Worm (Caenorhabditis elegans) whole organism, late embryonic: ENCODE data around the gene F38H4.3.

Experiments used
- C38D4.7 ChIP-seq: fragments of 200-800 bp; sonication (Bioruptor generic); optimal IDR thresholded peaks from 2 replicates; lab custom pipeline; 2018; ENCODE audit warnings: mild to moderate bottlenecking, missing genetic modification characterization, moderate library complexity, missing compliant biosample characterization
- F13H6.1 ChIP-seq: sonication (generic microtip); optimal IDR thresholded peaks from 2 replicates; lab custom pipeline; 2016; ENCODE audit warnings: missing genetic modification characterization, missing compliant biosample characterization
- K02D7.2 ChIP-seq: sonication (generic microtip); optimal IDR thresholded peaks from 2 replicates; lab custom pipeline; 2017; ENCODE audit warnings: mild to moderate bottlenecking, missing genetic modification characterization, missing compliant biosample characterization
- K09A11.1 ChIP-seq: sonication (generic microtip); optimal IDR thresholded peaks from 2 replicates; lab custom pipeline; 2017; ENCODE audit warnings: antibody characterized with exemption, mild to moderate bottlenecking, missing genetic modification characterization, missing compliant biosample characterization; ENCODE audit not compliant: insufficient read depth
- Y22D7AL.16 ChIP-seq: sonication (generic microtip); optimal IDR thresholded peaks from 2 replicates; lab custom pipeline; 2016; ENCODE audit warnings: missing genetic modification characterization, missing compliant biosample characterization
- ceh-18 ChIP-seq: sonication (generic microtip); optimal IDR thresholded peaks from 2 replicates; lab custom pipeline; 2016; ENCODE audit warnings: missing genetic modification characterization, missing compliant biosample characterization
- ceh-22 ChIP-seq: sonication (generic microtip); optimal IDR thresholded peaks from 2 replicates; lab custom pipeline; 2017; ENCODE audit warnings: missing biosample characterization, missing genetic modification characterization
- ceh-24 ChIP-seq: sonication (generic microtip); optimal IDR thresholded peaks from 2 replicates; lab custom pipeline; 2016; ENCODE audit warnings: mild to moderate bottlenecking, missing genetic modification characterization, missing compliant biosample characterization
- ceh-30 ChIP-seq: fragments of 150-350 bp; optimal IDR thresholded peaks from 2 replicates; lab custom pipeline; 2014; ENCODE audit warnings: missing biosample characterization, missing genetic modification characterization
- ceh-34 ChIP-seq: sonication (generic microtip); optimal IDR thresholded peaks from 2 replicates; lab custom pipeline; 2016; ENCODE audit warnings: mild to moderate bottlenecking, missing genetic modification characterization, missing compliant biosample characterization
- ceh-6 ChIP-seq: fragments of 200-800 bp; sonication (Bioruptor generic); optimal IDR thresholded peaks from 2 replicates; lab custom pipeline; 2018; ENCODE audit warnings: mild to moderate bottlenecking, missing genetic modification characterization, missing compliant biosample characterization
- ceh-9 ChIP-seq: sonication (generic microtip); optimal IDR thresholded peaks from 2 replicates; lab custom pipeline; 2016; ENCODE audit warnings: mild to moderate bottlenecking, missing genetic modification characterization, inconsistent platforms, missing compliant biosample characterization
- che-1 ChIP-seq: sonication (generic microtip); optimal IDR thresholded peaks from 2 replicates; lab custom pipeline; 2016; ENCODE audit warnings: mild to moderate bottlenecking, missing genetic modification characterization, missing compliant biosample characterization
- elt-2 ChIP-seq: sonication (generic microtip); optimal IDR thresholded peaks from 2 replicates; lab custom pipeline; 2016; ENCODE audit warnings: missing genetic modification reagents, missing genetic modification characterization, missing compliant biosample characterization
- elt-4 ChIP-seq: sonication (generic microtip); optimal IDR thresholded peaks from 2 replicates; lab custom pipeline; 2016; ENCODE audit warnings: missing genetic modification characterization, missing compliant biosample characterization
- eyg-1 ChIP-seq: sonication (generic microtip); optimal IDR thresholded peaks from 2 replicates; lab custom pipeline; 2016; ENCODE audit warnings: missing genotype, missing genetic modification characterization, missing compliant biosample characterization
- fax-1 ChIP-seq: sonication (generic microtip); optimal IDR thresholded peaks from 2 replicates; lab custom pipeline; 2016; ENCODE audit warnings: missing genotype, missing genetic modification characterization, missing compliant biosample characterization
- fkh-6 ChIP-seq: sonication (generic microtip); optimal IDR thresholded peaks from 2 replicates; lab custom pipeline; 2016; ENCODE audit warnings: missing genetic modification characterization, missing compliant biosample characterization
- gmeb-2 ChIP-seq: sonication (generic microtip); optimal IDR thresholded peaks from 2 replicates; lab custom pipeline; 2016; ENCODE audit warnings: missing genetic modification characterization, inconsistent platforms, missing compliant biosample characterization
- hlh-13 ChIP-seq: fragments of 200-800 bp; sonication (Bioruptor generic); optimal IDR thresholded peaks from 2 replicates; lab custom pipeline; 2018; ENCODE audit warnings: mild to moderate bottlenecking, missing genetic modification characterization, missing compliant biosample characterization
- hlh-15 ChIP-seq: sonication (generic microtip); optimal IDR thresholded peaks from 2 replicates; lab custom pipeline; 2016; ENCODE audit warnings: missing genetic modification characterization, missing compliant biosample characterization
- nhr-232 ChIP-seq: sonication (generic microtip); optimal IDR thresholded peaks from 2 replicates; lab custom pipeline; 2016; ENCODE audit warnings: missing genetic modification characterization, missing compliant biosample characterization
- npax-4 ChIP-seq: sonication (generic microtip); optimal IDR thresholded peaks from 2 replicates; lab custom pipeline; 2016; ENCODE audit warnings: missing genetic modification characterization, missing compliant biosample characterization
- odd-2 ChIP-seq: sonication (generic microtip); optimal IDR thresholded peaks from 2 replicates; lab custom pipeline; 2017; ENCODE audit warnings: antibody characterized with exemption, mild to moderate bottlenecking, missing genetic modification characterization, missing compliant biosample characterization
- pag-3 ChIP-seq: sonication (generic microtip); optimal IDR thresholded peaks from 2 replicates; lab custom pipeline; 2016; ENCODE audit warnings: missing compliant biosample characterization, missing genetic modification characterization, borderline replicate concordance
- pax-1 ChIP-seq: fragments of 150-350 bp; optimal IDR thresholded peaks from 2 replicates; lab custom pipeline; 2014; ENCODE audit warnings: missing biosample characterization, missing genetic modification characterization
- pha-2 ChIP-seq: sonication (generic microtip); optimal IDR thresholded peaks from 2 replicates; lab custom pipeline; 2017; ENCODE audit warnings: mild to moderate bottlenecking, missing genetic modification characterization, missing compliant biosample characterization
- pha-4 ChIP-seq: fragments of 150-350 bp; optimal IDR thresholded peaks from 2 replicates; lab custom pipeline; 2018; ENCODE audit warnings: missing biosample characterization, missing genetic modification reagents, missing genetic modification characterization
- pqm-1 ChIP-seq: sonication (generic microtip); optimal IDR thresholded peaks from 2 replicates; lab custom pipeline; 2016; ENCODE audit warnings: missing genetic modification characterization, missing compliant biosample characterization
- rnt-1 ChIP-seq: sonication (generic microtip); optimal IDR thresholded peaks from 2 replicates; lab custom pipeline; 2016; ENCODE audit warnings: missing genetic modification characterization, missing compliant biosample characterization
- sox-4 ChIP-seq: sonication (generic microtip); optimal IDR thresholded peaks from 2 replicates; lab custom pipeline; 2017; ENCODE audit warnings: mild to moderate bottlenecking, missing genetic modification characterization, inconsistent platforms, missing compliant biosample characterization
- tbx-2 ChIP-seq: sonication (generic microtip); optimal IDR thresholded peaks from 2 replicates; lab custom pipeline; 2016; ENCODE audit warnings: missing genetic modification characterization, missing compliant biosample characterization
- unc-3 ChIP-seq, 2 experiments: fragments of 200-800 bp in 1 of 2; sonication (Bioruptor generic) in 1 of 2; sonication (generic microtip) in 1 of 2; conservative IDR thresholded peaks in 1 of 2; optimal IDR thresholded peaks in 1 of 2; 2 replicates each; pipeline versions ENCODE4 v1.3.6 to Lab custom; 2016 to 2022; ENCODE audit warnings: missing compliant biosample characterization in 2 of 2, missing genetic modification characterization in 2 of 2, missing genetic modification reagents in 1 of 2
- unc-42 ChIP-seq: sonication (generic microtip); optimal IDR thresholded peaks from 2 replicates; lab custom pipeline; 2016; ENCODE audit warnings: missing genotype, missing genetic modification characterization, missing compliant biosample characterization
- unc-55 ChIP-seq: sonication (generic microtip); optimal IDR thresholded peaks from 2 replicates; lab custom pipeline; 2017; ENCODE audit warnings: missing biosample characterization, missing genetic modification reagents, missing genetic modification characterization
- unc-86 ChIP-seq: sonication (generic microtip); optimal IDR thresholded peaks from 2 replicates; lab custom pipeline; 2016; ENCODE audit warnings: missing genetic modification characterization, missing compliant biosample characterization
- ztf-16 ChIP-seq: sonication (generic microtip); optimal IDR thresholded peaks from 2 replicates; lab custom pipeline; 2017; ENCODE audit warnings: missing genetic modification characterization, missing compliant biosample characterization

Gene F38H4.3

ce11 chrIV:11857159-11857565, 14.9 kb downstream of the F38H4.3 start (continued):
- TF ChIP-seq pha-2 (tag; lab: Kevin White, UChicago): no peak
- peak; percentile 16 for TF ChIP-seq F13H6.1 (tag; lab: Kevin White, UChicago)
- peak; percentile 6 for TF ChIP-seq K09A11.1 (tag; lab: Kevin White, UChicago)
- no peak for TF ChIP-seq odd-2 (tag; lab: Kevin White, UChicago)
- TF ChIP-seq pax-1 (tag; lab: Kevin White, UChicago): no peak
- peak; percentile 42 for TF ChIP-seq fax-1 (tag; lab: Kevin White, UChicago)
- TF ChIP-seq ceh-18 (tag; lab: Kevin White, UChicago): peak; percentile 92
- no peak for TF ChIP-seq ceh-9 (tag; lab: Kevin White, UChicago)
- no peak for TF ChIP-seq C38D4.7 (GFP tag; lab: Kevin White, UChicago)
- TF ChIP-seq unc-3 (GFP tag; conservative IDR thresholded peaks at IDR 0.05; lab: Robert Waterston, UW): no peak
- no peak for TF ChIP-seq unc-3 (tag; optimal IDR thresholded peaks at IDR 0.05; lab: Kevin White, UChicago)
- TF ChIP-seq hlh-13 (GFP tag; lab: Kevin White, UChicago): no peak
- peak; percentile 5 for TF ChIP-seq sox-4 (tag; lab: Kevin White, UChicago)
- TF ChIP-seq ceh-6 (GFP tag; lab: Kevin White, UChicago): no peak
- peak; percentile 84 for TF ChIP-seq rnt-1
- TF ChIP-seq ztf-16 (tag; lab: Kevin White, UChicago): no peak
- no peak for TF ChIP-seq K02D7.2 (tag; lab: Kevin White, UChicago)
- no peak for TF ChIP-seq unc-86 (tag; lab: Kevin White, UChicago)
- peak; percentile 93 for TF ChIP-seq unc-55 (GFP tag; lab: Kevin White, UChicago)
- no peak for TF ChIP-seq che-1 (tag; lab: Kevin White, UChicago)
- TF ChIP-seq ceh-30 (tag; lab: Kevin White, UChicago): no peak
- no peak for TF ChIP-seq fkh-6
- TF ChIP-seq ceh-34: peak; percentile 72
- TF ChIP-seq pha-4: no peak
- TF ChIP-seq elt-2 (tag; lab: Kevin White, UChicago): peak; percentile 8
- TF ChIP-seq Y22D7AL.16: no peak

ce11 chrIV:11858142-11858541, 15.9 kb downstream of the F38H4.3 start, which contains the start of gene let-92:
Gene let-92, plus strand, starts transcription at chrIV:11858442.
- no peak for TF ChIP-seq pag-3
- TF ChIP-seq ceh-24 (tag; lab: Kevin White, UChicago): no peak
- TF ChIP-seq pha-2 (tag; lab: Kevin White, UChicago): no peak
- TF ChIP-seq hlh-15 (tag; lab: Kevin White, UChicago): no peak
- TF ChIP-seq pqm-1 (tag; lab: Kevin White, UChicago): no peak
- TF ChIP-seq ceh-30 (tag; lab: Kevin White, UChicago): no peak
- no peak for TF ChIP-seq elt-4 (tag; lab: Kevin White, UChicago)

ce11 chrIV:11859995-11860605, 17.9 kb downstream of the F38H4.3 start, which contains the start of gene mob-1:
Gene mob-1, plus strand, starts transcription at chrIV:11860555.
- TF ChIP-seq tbx-2 (no peak), odd-2 (tag; lab: Kevin White, UChicago) (no peak), unc-55 (GFP tag; lab: Kevin White, UChicago) (no peak), eyg-1 (tag; lab: Kevin White, UChicago) (no peak), nhr-232 (tag; lab: Kevin White, UChicago) (no peak), ceh-30 (tag; lab: Kevin White, UChicago) (no peak), che-1 (tag; lab: Kevin White, UChicago) (no peak), fkh-6 (no peak), K09A11.1 (tag; lab: Kevin White, UChicago) (no peak)

ce11 chrIV:11863428-11863827, 21.2 kb downstream of the F38H4.3 start:
- no peak for TF ChIP-seq ceh-6 (GFP tag; lab: Kevin White, UChicago)
- TF ChIP-seq npax-4 (tag; lab: Kevin White, UChicago): no peak
- TF ChIP-seq unc-42 (tag; lab: Kevin White, UChicago): no peak
- TF ChIP-seq K02D7.2 (tag; lab: Kevin White, UChicago): no peak
- TF ChIP-seq hlh-13 (GFP tag; lab: Kevin White, UChicago): no peak
- TF ChIP-seq ceh-22 (tag; lab: Kevin White, UChicago): no peak
- no peak for TF ChIP-seq gmeb-2 (tag; lab: Kevin White, UChicago)
- no peak for TF ChIP-seq unc-55 (GFP tag; lab: Kevin White, UChicago)
- TF ChIP-seq, all 69 proteins: peak for 0
